Worm (Caenorhabditis elegans) whole organism, L2 larva: ENCODE measurements around the gene vha-3.

Experiments
- C34F6.9 ChIP-seq: fragments of 150-350 bp; optimal IDR thresholded peaks from 2 replicates; lab custom pipeline; 2014; ENCODE audit warnings: missing biosample characterization, missing genetic modification characterization
- R02D3.7 ChIP-seq: fragments of 150-350 bp; optimal IDR thresholded peaks from 2 replicates; lab custom pipeline; 2014; ENCODE audit warnings: missing biosample characterization, missing genetic modification characterization
- Y55F3AM.14 ChIP-seq: fragments of 200-800 bp; sonication (Bioruptor generic); optimal IDR thresholded peaks from 2 replicates; lab custom pipeline; 2018; ENCODE audit warnings: mild to moderate bottlenecking, missing genetic modification characterization, missing compliant biosample characterization
- ZK546.5 ChIP-seq: sonication (generic microtip); optimal IDR thresholded peaks from 2 replicates; lab custom pipeline; 2017; ENCODE audit warnings: missing biosample characterization, missing genetic modification characterization
- alr-1 ChIP-seq: fragments of 150-350 bp; optimal IDR thresholded peaks from 2 replicates; lab custom pipeline; 2014; ENCODE audit warnings: missing biosample characterization, missing genetic modification characterization
- aly-2 ChIP-seq: fragments of 150-350 bp; optimal IDR thresholded peaks from 2 replicates; lab custom pipeline; 2014; ENCODE audit warnings: missing biosample characterization, missing genetic modification characterization
- ama-1 ChIP-seq: fragments of 150-350 bp; optimal IDR thresholded peaks from 2 replicates; lab custom pipeline; 2018; ENCODE audit warnings: inconsistent platforms
- blmp-1 ChIP-seq: sonication (generic microtip); optimal IDR thresholded peaks from 2 replicates; lab custom pipeline; 2017; ENCODE audit warnings: missing genetic modification characterization, mild to moderate bottlenecking, missing compliant biosample characterization, antibody characterized with exemption, moderate library complexity; ENCODE audit not compliant: insufficient read depth
- ceh-16 ChIP-seq: fragments of 150-350 bp; optimal IDR thresholded peaks from 2 replicates; lab custom pipeline; 2014; ENCODE audit warnings: missing biosample characterization, missing genetic modification characterization
- ceh-82 ChIP-seq: fragments of 150-350 bp; optimal IDR thresholded peaks from 2 replicates; lab custom pipeline; 2014; ENCODE audit warnings: missing biosample characterization, missing genetic modification characterization
- dmd-4 ChIP-seq: sonication (generic microtip); optimal IDR thresholded peaks from 2 replicates; lab custom pipeline; 2017; ENCODE audit warnings: missing biosample characterization, missing genetic modification characterization
- egl-27 ChIP-seq: sonication (generic microtip); optimal IDR thresholded peaks from 3 replicates; lab custom pipeline; 2017; ENCODE audit warnings: missing biosample characterization, missing genetic modification reagents, missing genetic modification characterization
- elt-1 ChIP-seq: fragments of 150-350 bp; optimal IDR thresholded peaks from 2 replicates; lab custom pipeline; 2014; ENCODE audit warnings: missing biosample characterization, missing genetic modification characterization
- gmeb-1 ChIP-seq: fragments of 150-350 bp; optimal IDR thresholded peaks from 2 replicates; lab custom pipeline; 2014; ENCODE audit warnings: missing biosample characterization, missing genetic modification characterization
- lin-11 ChIP-seq: fragments of 150-350 bp; sonication (generic microtip); optimal IDR thresholded peaks from 2 replicates; lab custom pipeline; 2014; ENCODE audit warnings: missing biosample characterization, missing genetic modification characterization, inconsistent platforms, mixed read lengths
- lin-39 ChIP-seq: fragments of 150-350 bp; optimal IDR thresholded peaks from 2 replicates; lab custom pipeline; 2014; ENCODE audit warnings: missing biosample characterization, missing genetic modification reagents, missing genetic modification characterization
- mab-5 ChIP-seq: fragments of 150-350 bp; optimal IDR thresholded peaks from 2 replicates; lab custom pipeline; 2014; ENCODE audit warnings: missing biosample characterization, missing genetic modification characterization
- mbf-1 ChIP-seq: sonication (generic microtip); optimal IDR thresholded peaks from 2 replicates; lab custom pipeline; 2017; ENCODE audit warnings: missing biosample characterization, missing genetic modification characterization
- nhr-12 ChIP-seq: fragments of 150-350 bp; optimal IDR thresholded peaks from 2 replicates; lab custom pipeline; 2014; ENCODE audit warnings: missing biosample characterization, missing genetic modification characterization
- nhr-21 ChIP-seq: fragments of 150-350 bp; optimal IDR thresholded peaks from 2 replicates; lab custom pipeline; 2014; ENCODE audit warnings: missing biosample characterization, missing genetic modification characterization
- nhr-25 ChIP-seq: fragments of 150-350 bp; sonication (generic microtip); optimal IDR thresholded peaks from 3 replicates; lab custom pipeline; 2014; ENCODE audit warnings: missing biosample characterization, missing genetic modification characterization
- nhr-6 ChIP-seq: fragments of 150-350 bp; optimal IDR thresholded peaks from 2 replicates; lab custom pipeline; 2014; ENCODE audit warnings: missing biosample characterization, missing genetic modification characterization
- peb-1 ChIP-seq: fragments of 150-350 bp; optimal IDR thresholded peaks from 2 replicates; lab custom pipeline; 2014; ENCODE audit warnings: missing biosample characterization, missing genetic modification characterization
- skn-1 ChIP-seq: sonication (generic microtip); optimal IDR thresholded peaks from 2 replicates; lab custom pipeline; 2017; ENCODE audit warnings: missing biosample characterization, missing genetic modification characterization
- sma-9 ChIP-seq, 2 experiments: fragments of 150-350 bp in 1 of 2; sonication (generic microtip) in 1 of 2; optimal IDR thresholded peaks; 2 replicates each; lab custom pipeline; 2014 to 2016; ENCODE audit warnings: missing genetic modification characterization in 2 of 2, mild to moderate bottlenecking in 1 of 2, missing biosample characterization in 1 of 2, missing compliant biosample characterization in 1 of 2, missing genetic modification reagents in 1 of 2, moderate library complexity in 1 of 2
- unc-39 ChIP-seq: fragments of 150-350 bp; optimal IDR thresholded peaks from 2 replicates; lab custom pipeline; 2014; ENCODE audit warnings: missing biosample characterization, missing genetic modification characterization
- unc-55 ChIP-seq: fragments of 150-350 bp; sonication (generic microtip); optimal IDR thresholded peaks from 3 replicates; lab custom pipeline; 2014; ENCODE audit warnings: missing biosample characterization, missing genetic modification reagents, missing genetic modification characterization
- ztf-4 ChIP-seq: fragments of 150-350 bp; optimal IDR thresholded peaks from 2 replicates; lab custom pipeline; 2014; ENCODE audit warnings: missing biosample characterization, missing genetic modification characterization

The vha-3 gene

ce11 chrIV:2316796-2317195 is 1.1 kb upstream of the vha-3 start (continued):
- TF ChIP-seq skn-1 (tag; lab: Kevin White, UChicago) (no peak), mab-5 (tag; lab: Kevin White, UChicago) (no peak)
- TF ChIP-seq, all 48 proteins: peak for 13

DNA sequence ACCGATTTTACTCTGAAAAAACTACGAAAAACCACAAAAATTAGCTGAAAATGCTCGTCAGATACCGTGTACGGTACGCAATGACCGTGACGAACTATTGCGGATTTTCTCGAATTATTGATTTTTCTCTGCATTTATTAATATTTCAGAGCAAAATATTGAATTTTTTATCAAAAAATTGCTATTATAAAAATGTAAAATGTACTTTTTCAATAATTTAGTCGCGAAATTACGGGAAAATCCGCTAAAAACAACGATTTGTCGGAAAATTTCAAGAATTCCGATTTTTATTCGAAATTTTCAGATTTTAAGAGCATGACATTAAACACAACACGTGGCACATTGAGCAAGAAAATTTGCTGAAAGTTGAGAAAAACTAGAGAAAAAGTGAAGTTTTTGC is 528 bp upstream of the vha-3 start, which contains the start of gene Y38F2AL.12:
Gene Y38F2AL.12 (plus strand): TSS at position 301 of the 400 bp plus-strand sequence.
- TF ChIP-seq unc-39 (no peak), ceh-82 (tag; lab: Kevin White, UChicago) (no peak), nhr-25 (tag; lab: Kevin White, UChicago) (no peak), Y55F3AM.14 (no peak)

ce11 chrIV:2314862-2315261 is 883 bp downstream of the vha-3 start:
- TF ChIP-seq ceh-16 (tag; lab: Kevin White, UChicago) (no peak), nhr-25 (tag; lab: Kevin White, UChicago) (peak; percentile 13)

DNA sequence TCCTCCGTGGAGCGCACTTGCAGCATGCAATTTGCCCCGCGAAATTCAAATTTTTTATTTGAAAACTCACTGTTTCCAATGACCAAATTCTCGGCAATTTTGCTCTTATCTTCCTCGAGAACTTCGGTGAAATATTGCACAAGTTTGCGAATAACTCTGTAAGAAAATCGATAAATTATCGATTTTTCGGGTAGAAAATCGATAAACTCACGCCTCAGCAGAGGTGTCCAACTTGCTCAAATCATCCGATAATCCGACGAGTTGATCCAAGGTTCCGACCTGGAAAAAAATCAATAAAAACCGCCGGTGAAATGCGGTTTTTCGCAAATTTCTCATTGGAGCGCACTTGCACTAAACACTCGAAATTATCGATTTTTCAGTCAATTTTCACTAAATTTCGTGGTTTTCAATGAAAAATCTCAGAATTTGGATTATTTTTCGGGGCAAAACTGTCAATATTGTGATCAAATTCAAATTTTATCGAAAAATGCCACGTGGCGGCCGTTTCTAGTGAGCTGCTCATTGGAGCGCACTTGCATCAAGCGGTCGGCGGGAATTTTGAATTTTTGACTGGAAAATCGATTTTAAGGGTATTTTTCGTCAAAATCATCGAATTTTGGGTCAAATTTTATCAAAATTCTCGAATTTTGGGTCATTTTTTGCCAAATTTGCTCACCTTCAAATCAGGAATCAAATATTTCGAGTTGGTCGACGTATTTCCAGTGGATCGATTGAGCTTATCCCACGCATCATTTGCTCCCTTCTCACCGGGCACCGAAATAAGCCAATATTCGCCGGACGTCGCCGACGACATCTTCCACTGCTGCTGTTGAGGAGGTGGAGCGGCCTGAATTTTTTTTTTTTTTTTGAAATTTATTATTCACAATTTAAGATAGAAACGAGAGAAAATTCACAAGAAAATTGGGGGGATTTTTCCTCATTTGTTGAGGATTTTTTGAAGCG is 1.7 kb downstream of the vha-3 start, which contains the start of gene vha-11:
Gene vha-11 (minus strand): TSS at position 847 of the 963 bp plus-strand sequence.
- TF ChIP-seq elt-1 (tag; lab: Kevin White, UChicago), result no peak
- no peak for TF ChIP-seq nhr-25 (tag; lab: Kevin White, UChicago)
- TF ChIP-seq unc-55 (GFP tag; lab: Kevin White, UChicago), result peak; percentile 4
- no peak for TF ChIP-seq egl-27 (tag; lab: Kevin White, UChicago)
- TF ChIP-seq ama-1 (lab: Kevin White, UChicago), result peak; percentile 57
- TF ChIP-seq ceh-82 (tag; lab: Kevin White, UChicago), result no peak
- TF ChIP-seq, all 48 proteins: peak for 2

DNA sequence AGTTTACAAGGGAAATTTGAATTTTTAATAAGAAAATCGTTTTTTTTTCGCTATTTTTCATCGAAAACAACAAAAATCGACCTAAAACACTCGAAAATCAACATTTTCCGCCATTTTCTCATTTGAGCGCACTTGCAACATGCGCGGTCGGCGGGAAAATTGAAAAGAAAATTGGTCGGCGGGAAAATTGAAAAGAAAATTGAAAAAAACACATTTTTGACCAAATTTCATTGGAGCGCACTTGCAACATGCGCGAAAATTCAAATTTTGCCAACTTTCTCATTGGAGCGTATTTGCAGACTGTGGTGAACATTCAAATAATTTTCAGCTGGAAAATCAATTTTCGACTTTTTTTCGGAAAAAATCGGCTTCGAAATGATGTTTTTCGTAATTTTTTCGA is 4.2 kb downstream of the vha-3 start:
- TF ChIP-seq blmp-1 (tag; lab: Kevin White, UChicago), result no peak
- TF ChIP-seq R02D3.7 (tag; lab: Kevin White, UChicago), result no peak
- TF ChIP-seq lin-11 (tag; lab: Kevin White, UChicago), result no peak
- TF ChIP-seq sma-9 (GFP tag; optimal IDR thresholded peaks at IDR 0.05; lab: Kevin White, UChicago), result no peak
- no peak for TF ChIP-seq sma-9 (tag; optimal IDR thresholded peaks at IDR 0.05; lab: Kevin White, UChicago)
- TF ChIP-seq mbf-1 (tag; lab: Kevin White, UChicago), result no peak
- TF ChIP-seq ZK546.5 (tag; lab: Kevin White, UChicago), result no peak
- no peak for TF ChIP-seq nhr-21 (tag; lab: Kevin White, UChicago)
- no peak for TF ChIP-seq dmd-4 (tag; lab: Kevin White, UChicago)
- TF ChIP-seq aly-2 (tag; lab: Kevin White, UChicago), result no peak
- TF ChIP-seq peb-1, result no peak

DNA sequence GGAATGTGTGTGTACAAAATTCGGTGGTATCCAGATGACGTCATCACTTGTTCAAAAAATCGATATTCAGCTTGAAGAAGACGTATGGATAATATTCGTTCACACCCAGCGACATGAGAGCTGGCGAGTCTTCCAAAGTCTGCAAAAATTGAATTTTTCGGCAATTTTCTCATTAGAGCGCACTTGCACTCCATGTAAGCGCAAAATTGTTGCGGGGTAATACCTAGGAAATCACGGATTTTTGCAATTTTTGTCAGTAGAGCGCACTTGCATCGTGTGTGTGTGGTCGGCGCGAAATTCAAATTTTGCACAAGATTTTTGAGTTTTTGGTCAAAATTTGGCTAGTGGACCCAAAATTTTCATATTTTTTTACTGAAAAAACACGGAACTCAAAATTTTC is 7.5 kb downstream of the vha-3 start:
- TF ChIP-seq ceh-82 (tag; lab: Kevin White, UChicago) (no peak), C34F6.9 (tag; lab: Kevin White, UChicago) (no peak), ceh-16 (tag; lab: Kevin White, UChicago) (no peak), ZK546.5 (tag; lab: Kevin White, UChicago) (no peak), alr-1 (tag; lab: Kevin White, UChicago) (no peak), nhr-6 (no peak), unc-55 (GFP tag; lab: Kevin White, UChicago) (no peak), dmd-4 (tag; lab: Kevin White, UChicago) (no peak), lin-39 (tag; lab: Kevin White, UChicago) (no peak), nhr-12 (no peak), nhr-25 (tag; lab: Kevin White, UChicago) (no peak), gmeb-1 (tag; lab: Kevin White, UChicago) (no peak), ztf-4 (tag; lab: Kevin White, UChicago) (no peak)
